Worm (Caenorhabditis elegans) whole organism, L4/young adult: ENCODE results near the gene agmo-1.

Experiments
- W03F9.2 ChIP-seq: fragments of 150-350 bp; optimal IDR thresholded peaks from 2 replicates; lab custom pipeline; 2014; ENCODE audit warnings: missing biosample characterization, missing genetic modification characterization
- him-1 ChIP-seq: sonication (generic microtip); optimal IDR thresholded peaks from 2 replicates; lab custom pipeline; 2016; ENCODE audit warnings: missing genotype, missing genetic modification reagents, missing genetic modification characterization, missing compliant biosample characterization

- TF ChIP-seq him-1 (no peak), W03F9.2 (no peak)
These were observed 30.7 kb upstream of the agmo-1 start, which contains the start of gene Y37D8A.3 for ce11 chrIII:12829068-12829467.
